Worm (Caenorhabditis elegans) whole organism, midembryonic: ENCODE data around the gene F42A8.1.
A peak's percentile ranks its signal among the peaks of the same experiment; 100 is the strongest.

Source experiments
- T22C8.4 ChIP-seq: fragments of 200-800 bp; sonication (Bioruptor generic); IDR thresholded peaks from 2 replicates; pipeline ENCODE4 v1.3.6; 2022; ENCODE audit warnings: missing genetic modification characterization, missing compliant biosample characterization
- cog-1 ChIP-seq: sonication (generic microtip); optimal IDR thresholded peaks from 2 replicates; lab custom pipeline; 2016; ENCODE audit warnings: missing genetic modification characterization, missing compliant biosample characterization
- flt-1 ChIP-seq: fragments of 200-800 bp; sonication (Bioruptor generic); IDR thresholded peaks from 2 replicates; pipeline ENCODE4 v1.3.6; 2022; ENCODE audit warnings: missing genetic modification characterization, missing compliant biosample characterization
- klf-2 ChIP-seq: fragments of 200-800 bp; sonication (Bioruptor generic); conservative IDR thresholded peaks from 2 replicates; pipeline ENCODE4 v1.3.6; 2022; ENCODE audit warnings: missing genetic modification reagents, missing genetic modification characterization, missing compliant biosample characterization
- med-1 ChIP-seq: sonication (generic microtip); optimal IDR thresholded peaks from 2 replicates; lab custom pipeline; 2017; ENCODE audit warnings: missing genetic modification characterization, mild to moderate bottlenecking, missing compliant biosample characterization, antibody characterized with exemption, missing genetic modification reagents; ENCODE audit not compliant: insufficient read depth
- ref-1 ChIP-seq: fragments of 200-800 bp; sonication (Bioruptor generic); conservative IDR thresholded peaks from 2 replicates; pipeline ENCODE4 v1.3.6; 2022; ENCODE audit warnings: missing genetic modification reagents, missing genetic modification characterization, missing compliant biosample characterization
- tab-1 ChIP-seq: fragments of 200-800 bp; sonication (Bioruptor generic); IDR thresholded peaks from 2 replicates; pipeline ENCODE4 v1.3.6; 2022; ENCODE audit warnings: missing genetic modification characterization, missing compliant biosample characterization
- ztf-23 ChIP-seq: fragments of 200-800 bp; sonication (Bioruptor generic); IDR thresholded peaks from 2 replicates; pipeline ENCODE4 v1.3.6; 2022; ENCODE audit warnings: missing genetic modification reagents, missing genetic modification characterization, missing compliant biosample characterization
- ztf-29 ChIP-seq: fragments of 200-800 bp; sonication (Bioruptor generic); IDR thresholded peaks from 2 replicates; pipeline ENCODE4 v1.3.6; 2022; ENCODE audit warnings: missing genetic modification reagents, missing genetic modification characterization, missing compliant biosample characterization

- TF ChIP-seq ztf-23 (GFP tag; lab: Robert Waterston, UW), result no peak
- TF ChIP-seq ref-1 (GFP tag; lab: Robert Waterston, UW), result no peak
- TF ChIP-seq cog-1 (tag; lab: Kevin White, UChicago), result no peak
- TF ChIP-seq flt-1 (GFP tag; lab: Robert Waterston, UW), result no peak
- TF ChIP-seq klf-2 (GFP tag; lab: Robert Waterston, UW), result no peak
- TF ChIP-seq med-1 (GFP tag; lab: Kevin White, UChicago), result no peak
- 0 out of 2 replicates have a peak, but pooled peaks have one; percentile 6 for TF ChIP-seq T22C8.4
- no peak for TF ChIP-seq tab-1 (GFP tag; lab: Robert Waterston, UW)
- no peak for TF ChIP-seq ztf-29 (GFP tag; lab: Robert Waterston, UW)
These were observed 23.0 kb upstream of the F42A8.1 start for ce11 chrII:9369394-9369793.
